Fruit fly (Drosophila melanogaster) whole organism, larva: ENCODE results near the gene CG7512.

Experiments used
- noc ChIP-seq: fragments of 200-800 bp; sonication (Bioruptor generic); optimal IDR thresholded peaks from 3 replicates; lab custom pipeline; 2019; ENCODE audit warnings: missing biosample characterization, mild to moderate bottlenecking, missing genetic modification characterization, moderate library complexity

CG7512 gene

DNA sequence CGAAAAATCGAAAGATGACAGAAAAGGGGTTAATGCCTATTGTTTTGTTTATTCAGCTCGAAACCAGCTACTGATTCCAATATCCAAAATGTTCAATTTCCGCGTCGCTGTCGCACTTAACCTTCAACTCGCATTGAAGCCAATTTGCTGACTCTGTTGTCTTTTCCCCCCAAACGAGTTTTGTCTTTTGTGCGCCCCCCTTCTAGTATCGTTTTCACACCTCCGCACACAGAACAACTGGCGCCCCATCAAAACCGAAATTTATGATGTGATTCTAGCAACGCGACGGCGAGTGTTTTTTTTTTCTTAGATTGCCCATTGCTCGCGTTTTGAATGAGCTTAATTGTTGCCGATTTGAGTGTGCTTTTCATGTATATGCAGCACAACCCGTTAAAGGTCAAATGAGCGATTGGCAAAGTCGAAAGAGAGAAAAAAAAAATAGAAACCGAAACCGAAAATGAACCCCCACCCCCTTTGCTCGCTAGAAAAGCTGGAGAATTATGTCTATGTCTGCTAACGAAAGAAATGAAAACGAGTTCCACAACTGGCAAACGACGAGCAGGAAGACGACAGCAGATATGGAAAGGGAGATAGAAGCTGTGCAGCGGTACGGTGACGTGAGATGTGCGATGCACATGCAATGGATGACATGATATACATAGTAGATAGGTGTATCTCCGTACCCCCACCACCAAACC is 37.0 kb downstream of the CG7512 start:
- no peak for TF ChIP-seq noc (tag; lab: Kevin White, UChicago)

DNA sequence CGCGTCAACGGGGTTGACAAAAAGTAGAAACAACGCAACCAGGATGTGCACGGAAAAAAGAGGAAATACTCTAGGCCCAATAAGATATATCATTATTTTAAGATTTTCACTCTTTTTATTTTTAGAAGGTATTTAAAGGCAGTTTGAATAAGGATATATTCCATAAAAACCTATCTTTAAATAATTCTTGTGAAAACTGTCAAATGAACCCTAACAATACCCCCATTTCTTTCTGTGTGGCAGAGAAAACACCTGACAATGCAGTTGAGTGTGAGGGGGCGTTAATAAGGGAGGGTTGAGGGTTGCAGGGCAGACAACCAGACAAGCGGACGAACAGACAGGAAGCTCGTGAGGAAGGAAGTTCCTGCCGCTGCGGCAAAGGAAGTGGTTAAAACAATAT is 38.4 kb downstream of the CG7512 start:
- no peak for TF ChIP-seq noc (tag; lab: Kevin White, UChicago)

DNA sequence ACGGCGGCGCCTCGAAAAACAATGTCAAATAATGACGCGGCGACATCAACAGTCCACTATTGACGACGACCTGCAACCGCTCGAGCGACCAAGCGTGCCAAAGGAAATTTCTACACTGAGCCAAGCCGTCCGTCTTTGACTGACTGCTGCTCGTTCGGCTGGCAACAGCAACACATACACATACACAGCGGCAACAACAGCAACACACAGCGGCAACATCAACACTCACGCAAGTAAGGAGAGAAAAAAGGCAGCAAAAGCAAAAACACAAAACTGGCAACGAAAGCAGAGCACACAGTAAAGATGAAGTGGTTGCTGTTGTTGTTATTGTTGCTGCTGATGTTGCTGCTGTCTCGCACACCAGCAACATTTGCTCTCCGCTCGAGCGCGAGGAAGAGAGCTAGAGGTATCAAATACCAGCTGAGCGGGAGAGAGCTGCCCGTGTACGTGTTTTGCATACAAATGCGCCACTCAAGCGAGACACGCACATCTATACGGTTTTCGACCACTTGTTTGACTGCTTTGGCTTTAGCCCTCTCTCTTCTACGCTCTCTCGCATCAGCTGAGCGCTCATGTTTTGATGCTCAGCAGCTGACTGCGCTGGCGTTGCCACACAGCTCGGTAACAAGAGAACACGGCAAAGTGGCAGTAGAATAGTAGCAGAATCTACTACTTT is 39.6 kb downstream of the CG7512 start:
- peak; percentile 29 for TF ChIP-seq noc (tag; lab: Kevin White, UChicago)

DNA sequence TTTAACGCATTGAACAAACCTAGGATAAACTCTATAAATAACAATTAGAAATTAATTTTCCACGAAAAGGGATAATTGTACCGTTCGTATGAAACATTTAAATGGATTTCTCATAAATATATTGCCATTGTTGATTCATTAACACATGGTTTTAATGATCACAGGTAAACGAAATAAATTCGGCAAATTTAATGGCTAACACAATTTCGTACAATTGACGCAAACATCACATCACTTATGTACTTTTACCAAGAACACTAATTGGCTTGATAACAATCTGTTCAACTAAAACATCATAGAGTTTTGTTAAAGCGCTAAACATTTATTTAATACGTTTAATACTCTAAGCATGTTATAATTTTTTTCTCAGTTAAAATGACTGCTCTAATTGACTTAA is 40.2 kb downstream of the CG7512 start:
- no peak for TF ChIP-seq noc (tag; lab: Kevin White, UChicago)

DNA sequence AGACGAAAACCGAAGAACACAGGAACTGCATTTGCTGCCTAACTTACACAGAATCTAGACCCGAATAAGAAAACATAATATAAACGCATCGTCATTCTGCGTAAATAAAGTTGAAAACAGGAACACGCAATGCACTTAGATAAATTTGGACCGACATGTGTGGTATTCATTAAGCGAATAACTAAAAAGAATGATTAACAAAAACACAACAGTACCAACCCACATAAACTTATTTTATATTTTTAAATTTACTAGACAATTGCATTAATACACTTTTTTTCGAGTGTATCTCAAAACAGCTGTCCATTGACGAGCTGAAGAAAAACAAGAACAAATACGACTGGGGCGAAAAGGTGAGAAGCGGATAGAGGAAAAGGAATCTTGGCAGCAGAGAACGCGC is 40.8 kb downstream of the CG7512 start:
- TF ChIP-seq noc (tag; lab: Kevin White, UChicago) = no peak

DNA sequence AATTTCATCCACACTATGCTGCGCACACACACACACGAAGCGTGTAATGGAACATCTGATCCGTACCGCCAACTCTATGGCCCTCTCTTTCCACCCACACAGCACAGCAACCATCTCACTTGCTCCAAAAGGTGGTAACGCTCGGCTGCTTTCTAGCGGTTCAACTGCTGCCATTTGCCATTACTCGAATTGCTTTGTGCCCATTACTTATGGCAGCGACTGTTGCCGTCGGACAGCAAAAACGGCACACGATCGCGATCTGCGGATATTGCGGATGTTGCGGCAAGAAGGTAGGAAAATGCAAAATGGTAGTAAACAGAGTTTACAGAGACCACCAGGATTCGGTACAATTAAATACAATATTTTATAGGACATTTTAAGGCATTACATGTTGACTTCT is 41.3 kb downstream of the CG7512 start:
- no peak for TF ChIP-seq noc (tag; lab: Kevin White, UChicago)

DNA sequence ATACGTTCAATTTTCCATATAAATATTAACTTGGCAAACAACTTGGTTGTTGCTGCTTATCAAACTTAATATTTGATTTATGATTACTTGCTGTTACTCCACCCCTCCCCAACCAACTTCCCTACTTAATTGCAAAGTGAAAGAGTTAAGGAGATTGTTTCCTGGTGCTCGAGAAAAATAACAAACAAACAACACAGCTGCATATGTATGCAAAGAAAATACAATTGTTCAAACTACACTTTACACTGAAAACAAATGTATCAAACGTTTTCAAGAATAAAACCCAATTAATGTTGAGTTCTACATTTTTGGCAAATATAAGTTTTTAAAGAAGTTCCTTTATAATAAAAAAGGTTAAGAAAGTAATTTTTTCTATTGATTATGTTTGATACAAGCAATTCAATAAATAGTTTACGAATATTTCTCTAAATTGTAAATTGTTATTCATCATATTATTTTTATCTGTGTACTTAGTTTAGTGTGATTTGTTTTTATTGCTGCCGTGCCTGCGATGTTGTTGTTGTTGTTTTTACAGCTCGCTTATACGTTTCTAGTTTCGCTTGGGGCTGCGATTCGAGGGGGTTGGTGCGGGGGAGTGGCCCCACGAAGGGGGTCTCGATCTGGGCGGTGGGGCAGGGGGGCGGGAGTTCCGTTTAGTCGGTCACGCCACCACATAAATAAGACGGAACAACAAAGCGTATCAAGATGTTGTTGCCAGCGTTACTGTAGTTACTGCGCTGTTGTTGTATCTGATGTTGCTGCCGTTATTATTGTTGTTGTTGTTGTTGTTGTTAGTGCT is 42.4 kb downstream of the CG7512 start:
- peak; percentile 47 for TF ChIP-seq noc (tag; lab: Kevin White, UChicago)

DNA sequence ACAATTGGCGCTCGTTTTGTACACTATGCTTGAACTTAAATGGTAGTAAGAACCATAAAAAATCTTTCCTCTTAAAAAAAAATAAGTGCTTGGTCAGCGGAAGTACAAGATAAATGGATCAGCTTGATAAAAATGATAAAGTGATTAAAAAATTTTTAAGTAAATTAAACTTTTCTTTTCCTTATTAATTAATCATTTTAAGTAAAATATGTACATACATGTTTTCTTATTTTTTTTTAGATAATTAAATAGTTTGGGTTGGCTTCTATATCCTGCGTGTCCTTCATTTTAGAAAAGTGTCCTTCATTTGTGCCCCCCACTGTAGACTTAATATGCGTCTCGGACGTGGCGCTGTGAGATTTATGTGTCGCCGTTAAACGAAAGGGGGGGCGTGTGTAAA is 43.1 kb downstream of the CG7512 start:
- TF ChIP-seq noc (tag; lab: Kevin White, UChicago) = peak; percentile 41

DNA sequence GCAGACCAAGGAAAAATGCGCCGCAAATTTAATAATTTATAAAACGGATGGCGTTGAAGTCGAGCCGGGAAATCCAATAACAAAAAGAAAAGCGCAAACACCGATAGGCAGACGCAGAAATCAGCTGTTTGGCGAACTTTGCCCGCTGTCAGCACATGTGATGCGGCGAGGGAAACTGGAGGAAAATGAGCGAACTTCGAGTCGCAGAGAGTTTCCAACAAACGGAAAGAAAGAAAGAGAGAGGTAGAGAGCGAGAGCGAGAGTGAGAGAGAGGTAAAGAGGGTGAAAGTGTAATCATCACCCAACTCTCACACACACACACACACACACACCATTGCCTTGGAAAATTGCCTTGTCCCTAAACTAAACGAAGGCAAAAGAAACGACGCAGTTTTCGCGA is 43.7 kb downstream of the CG7512 start:
- no peak for TF ChIP-seq noc (tag; lab: Kevin White, UChicago)

DNA sequence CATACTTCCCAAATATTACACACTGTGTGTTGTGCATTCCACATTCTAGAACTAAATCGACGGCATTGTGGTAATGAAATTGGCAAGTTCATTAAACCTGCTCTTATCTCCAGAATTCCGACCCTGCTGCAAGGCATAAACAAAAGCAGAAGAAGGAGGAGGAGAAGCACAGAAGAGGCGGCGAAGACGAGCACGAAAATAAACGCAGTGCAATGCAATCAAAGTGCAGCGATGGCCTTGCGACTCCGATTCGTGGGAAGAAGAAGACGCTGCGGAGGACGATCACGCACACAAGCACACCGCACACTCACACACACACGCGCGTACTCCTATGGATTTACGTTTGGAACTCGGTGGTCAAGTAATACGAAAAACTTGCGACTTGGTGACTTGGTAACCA is 47.4 kb downstream of the CG7512 start:
- no peak for TF ChIP-seq noc (tag; lab: Kevin White, UChicago)

DNA sequence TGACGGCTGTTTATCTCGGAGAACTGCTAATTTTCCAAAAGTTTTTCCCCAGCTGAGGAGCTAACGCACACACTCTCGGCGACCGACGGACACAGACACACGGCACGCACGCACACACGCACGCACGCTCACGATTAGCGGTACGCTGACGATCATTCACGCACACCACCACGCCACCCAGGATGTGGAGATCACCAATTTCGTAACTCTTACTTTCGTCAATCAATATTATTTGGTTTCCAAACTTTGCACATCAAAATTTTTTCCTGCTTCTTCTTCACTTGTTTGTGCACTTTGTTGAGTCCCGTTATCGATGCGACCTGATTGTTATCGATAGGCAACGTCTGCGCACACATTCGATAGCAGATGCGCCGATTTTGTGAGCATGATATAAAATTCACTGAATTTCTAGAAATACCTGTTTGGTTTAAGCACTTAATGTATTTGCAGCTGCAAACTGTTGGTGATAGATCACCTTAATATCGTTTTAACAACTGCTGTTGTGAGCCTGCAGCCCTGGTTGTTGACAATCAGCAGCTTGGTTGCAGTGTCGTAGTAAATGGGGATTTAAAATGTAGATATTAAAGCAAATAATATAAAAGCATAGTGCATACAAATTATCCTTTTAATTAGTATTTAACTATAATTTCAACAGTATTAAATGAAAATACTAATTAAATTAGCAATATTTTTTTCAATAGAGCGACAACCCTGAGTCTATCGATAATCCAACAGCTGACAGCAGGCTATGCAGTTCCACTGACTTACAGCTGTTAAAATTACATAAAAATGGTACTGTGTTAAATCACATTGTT is 48.6 kb downstream of the CG7512 start, which contains the start of the genes CG7394 and Mob2:
TSS of gene CG7394 (plus strand) at position 51 of the 815 bp plus-strand sequence.
TSS of gene Mob2 (minus strand) at position 288 of the 815 bp plus-strand sequence.
- peak; percentile 88 for TF ChIP-seq noc (tag; lab: Kevin White, UChicago)

DNA sequence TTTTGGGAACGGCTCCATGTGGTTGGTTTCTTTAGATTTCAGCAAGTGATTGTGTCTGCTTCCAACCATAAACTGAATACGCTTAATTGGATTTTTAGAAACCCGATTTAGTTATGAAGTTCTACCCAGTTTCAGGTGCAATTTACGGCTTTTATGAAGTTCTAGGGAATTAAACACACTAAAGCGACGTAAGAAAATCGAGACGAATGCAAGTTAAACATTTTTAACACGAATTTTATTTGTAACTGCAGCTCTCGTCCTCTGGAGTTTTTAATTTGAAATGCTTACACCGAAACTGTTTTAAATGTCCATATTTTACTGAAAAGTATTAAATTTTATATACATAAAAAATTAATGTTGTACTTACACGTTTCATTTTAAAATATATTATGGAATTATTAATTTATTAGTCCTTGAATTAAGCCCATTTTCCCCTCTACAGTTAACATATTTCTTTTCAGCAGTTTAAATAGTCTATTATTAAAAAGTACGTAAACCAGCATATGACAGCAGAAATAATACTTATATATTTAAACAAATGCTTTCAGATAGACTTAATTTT is 50.5 kb downstream of the CG7512 start, which contains the start of the genes CG46412 and CG33267:
TSS of gene CG46412 (minus strand) at position 101 of the 562 bp plus-strand sequence.
TSS of gene CG33267 (plus strand) at position 512 of the 562 bp plus-strand sequence.
- no peak for TF ChIP-seq noc (tag; lab: Kevin White, UChicago)
